Worm (Caenorhabditis elegans) whole organism, L2 larva: ENCODE measurements around the gene srd-25.

Source experiments
- C34F6.9 ChIP-seq: fragments of 150-350 bp; optimal IDR thresholded peaks from 2 replicates; lab custom pipeline; 2014; ENCODE audit warnings: missing biosample characterization, missing genetic modification characterization
- ceh-82 ChIP-seq: fragments of 150-350 bp; optimal IDR thresholded peaks from 2 replicates; lab custom pipeline; 2014; ENCODE audit warnings: missing biosample characterization, missing genetic modification characterization
- elt-3 ChIP-seq: sonication (generic microtip); optimal IDR thresholded peaks from 2 replicates; lab custom pipeline; 2017; ENCODE audit warnings: missing biosample characterization, missing genetic modification characterization
- lin-13 ChIP-seq: fragments of 150-350 bp; optimal IDR thresholded peaks from 2 replicates; lab custom pipeline; 2014; ENCODE audit warnings: missing biosample characterization, missing genetic modification reagents, missing genetic modification characterization
- lsy-2 ChIP-seq, 2 experiments: fragments of 150-350 bp in 1 of 2; sonication (generic microtip) in 1 of 2; optimal IDR thresholded peaks; 2 replicates each; lab custom pipeline; 2014 to 2017; ENCODE audit warnings: missing biosample characterization in 2 of 2, missing genetic modification characterization in 2 of 2
- skn-1 ChIP-seq: sonication (generic microtip); optimal IDR thresholded peaks from 2 replicates; lab custom pipeline; 2017; ENCODE audit warnings: missing biosample characterization, missing genetic modification characterization
- sma-3 ChIP-seq: sonication (generic microtip); optimal IDR thresholded peaks from 2 replicates; lab custom pipeline; 2016; ENCODE audit warnings: missing genetic modification reagents, missing genetic modification characterization, missing compliant biosample characterization
- snpc-4 ChIP-seq: fragments of 150-350 bp; optimal IDR thresholded peaks from 2 replicates; lab custom pipeline; 2014; ENCODE audit warnings: missing biosample characterization, missing genetic modification characterization
- unc-55 ChIP-seq: fragments of 150-350 bp; sonication (generic microtip); optimal IDR thresholded peaks from 3 replicates; lab custom pipeline; 2014; ENCODE audit warnings: missing biosample characterization, missing genetic modification reagents, missing genetic modification characterization
- ztf-11 ChIP-seq: sonication (generic microtip); optimal IDR thresholded peaks from 2 replicates; lab custom pipeline; 2017; ENCODE audit warnings: missing biosample characterization, missing genetic modification characterization

- TF ChIP-seq unc-55 (GFP tag; lab: Kevin White, UChicago) (no peak), lsy-2 (tag; optimal IDR thresholded peaks at IDR 0.05; lab: Kevin White, UChicago) (no peak), snpc-4 (tag; lab: Kevin White, UChicago) (no peak), lin-13 (GFP tag; lab: Kevin White, UChicago) (no peak), ztf-11 (no peak), sma-3 (no peak), elt-3 (tag; lab: Kevin White, UChicago) (no peak), skn-1 (tag; lab: Kevin White, UChicago) (no peak), ceh-82 (tag; lab: Kevin White, UChicago) (no peak), C34F6.9 (no peak)
Observed at ce11 chrV:7672258-7672657, 40.4 kb downstream of the srd-25 start, which contains the start of gene C12D5.4.
